Fruit fly (Drosophila melanogaster) whole organism, embryonic: ENCODE results near the gene CG10863.
A peak's percentile ranks its signal among the peaks of the same experiment; 100 is the strongest.

Experiments
- Atf3 ChIP-seq: fragments of 200-800 bp; sonication (Bioruptor generic); optimal IDR thresholded peaks from 3 replicates; lab custom pipeline; 2016; ENCODE audit warnings: missing biosample characterization, missing genetic modification characterization
- BEAF-32 ChIP-seq: fragments of 200-800 bp; sonication (Bioruptor generic); optimal IDR thresholded peaks from 3 replicates; lab custom pipeline; 2017; ENCODE audit warnings: missing biosample characterization, missing genetic modification characterization, mild to moderate bottlenecking, moderate library complexity, missing genetic modification reagents
- Bdp1 ChIP-seq: fragments of 200-800 bp; sonication (Bioruptor generic); optimal IDR thresholded peaks from 3 replicates; lab custom pipeline; 2016; ENCODE audit warnings: missing biosample characterization, missing genetic modification characterization
- BtbVII ChIP-seq: fragments of 200-800 bp; sonication (Bioruptor generic); optimal IDR thresholded peaks from 3 replicates; lab custom pipeline; 2017; ENCODE audit warnings: missing biosample characterization, mild to moderate bottlenecking, missing genetic modification characterization
- Bteb2 ChIP-seq: fragments of 200-800 bp; sonication (Bioruptor generic); optimal IDR thresholded peaks from 2 replicates; lab custom pipeline; 2016; ENCODE audit warnings: missing biosample characterization, missing genetic modification characterization
- CG11247 ChIP-seq: fragments of 200-800 bp; sonication (Bioruptor generic); IDR thresholded peaks from 2 replicates; pipeline ENCODE4 v1.3.6; 2022; ENCODE audit warnings: missing biosample characterization, missing genetic modification characterization
- CG12659 ChIP-seq: fragments of 200-800 bp; sonication (Bioruptor generic); optimal IDR thresholded peaks from 3 replicates; lab custom pipeline; 2017; ENCODE audit warnings: mild to moderate bottlenecking, missing biosample characterization, missing genetic modification reagents, missing genetic modification characterization
- CG14710 ChIP-seq: fragments of 200-800 bp; sonication (Bioruptor generic); optimal IDR thresholded peaks from 3 replicates; lab custom pipeline; 2019; ENCODE audit warnings: missing biosample characterization, mild to moderate bottlenecking, missing genetic modification characterization, moderate library complexity
- CG16815 ChIP-seq: fragments of 200-800 bp; sonication (Bioruptor generic); optimal IDR thresholded peaks from 3 replicates; lab custom pipeline; 2017; ENCODE audit warnings: missing biosample characterization, mild to moderate bottlenecking, missing genetic modification characterization
- CG17829 ChIP-seq: fragments of 200-800 bp; optimal IDR thresholded peaks from 2 replicates; lab custom pipeline; 2019; ENCODE audit warnings: missing biosample characterization, mild to moderate bottlenecking, missing genetic modification characterization, moderate library complexity
- CG18764 ChIP-seq: fragments of 200-800 bp; sonication (Bioruptor generic); optimal IDR thresholded peaks from 3 replicates; lab custom pipeline; 2016; ENCODE audit warnings: missing biosample characterization, missing genetic modification characterization
- CG30431 ChIP-seq: fragments of 200-800 bp; sonication (Bioruptor generic); optimal IDR thresholded peaks from 2 replicates; lab custom pipeline; 2017; ENCODE audit warnings: missing biosample characterization, missing genetic modification characterization
- CG4404 ChIP-seq: fragments of 200-800 bp; sonication (Bioruptor generic); IDR thresholded peaks from 2 replicates; pipeline ENCODE4 v1.3.6; 2022; ENCODE audit warnings: missing biosample characterization, missing genetic modification characterization
- CG7745 ChIP-seq: fragments of 200-800 bp; sonication (Bioruptor generic); optimal IDR thresholded peaks from 2 replicates; lab custom pipeline; 2018; ENCODE audit warnings: missing biosample characterization, mild to moderate bottlenecking, missing genetic modification characterization, moderate library complexity
- CG7963 ChIP-seq: fragments of 200-800 bp; sonication (Bioruptor generic); IDR thresholded peaks from 3 replicates; pipeline ENCODE4 v1.3.6; 2022; ENCODE audit warnings: missing biosample characterization, missing genetic modification characterization; ENCODE audit not compliant: partially characterized antibody
- CG8089 ChIP-seq: fragments of 200-800 bp; sonication (Bioruptor generic); optimal IDR thresholded peaks from 3 replicates; lab custom pipeline; 2016; ENCODE audit warnings: missing biosample characterization, missing genetic modification characterization
- CG9727 ChIP-seq: fragments of 200-800 bp; sonication (Bioruptor generic); optimal IDR thresholded peaks from 3 replicates; lab custom pipeline; 2017; ENCODE audit warnings: missing biosample characterization, mild to moderate bottlenecking, missing genetic modification characterization
- CG9797 ChIP-seq: fragments of 200-800 bp; sonication (Bioruptor generic); optimal IDR thresholded peaks from 3 replicates; lab custom pipeline; 2018; ENCODE audit warnings: missing biosample characterization, mild to moderate bottlenecking, missing genetic modification characterization
- CrebB ChIP-seq: fragments of 200-800 bp; sonication (Bioruptor generic); optimal IDR thresholded peaks from 3 replicates; lab custom pipeline; 2018; ENCODE audit warnings: missing biosample characterization, mild to moderate bottlenecking, missing genetic modification characterization
- Deaf1 ChIP-seq: fragments of 200-800 bp; optimal IDR thresholded peaks from 3 replicates; lab custom pipeline; 2019; ENCODE audit warnings: missing biosample characterization, mild to moderate bottlenecking, missing genetic modification characterization, moderate library complexity
- Dek ChIP-seq: fragments of 200-800 bp; sonication (Bioruptor generic); optimal IDR thresholded peaks from 3 replicates; lab custom pipeline; 2019; ENCODE audit warnings: missing biosample characterization, mild to moderate bottlenecking, missing genetic modification characterization, moderate library complexity
- Ets65A ChIP-seq: fragments of 200-800 bp; sonication (Bioruptor generic); peaks from one replicate; lab custom pipeline; 2016; ENCODE audit warnings: missing biosample characterization, missing genetic modification characterization
- HHEX ChIP-seq: fragments of 200-800 bp; sonication (Bioruptor generic); optimal IDR thresholded peaks from 3 replicates; lab custom pipeline; 2017; ENCODE audit warnings: missing biosample characterization, mild to moderate bottlenecking, missing genetic modification characterization, missing genetic modification reagents
- HLH54F ChIP-seq: fragments of 200-800 bp; sonication (Bioruptor generic); optimal IDR thresholded peaks from 3 replicates; lab custom pipeline; 2016; ENCODE audit warnings: missing biosample characterization, missing genetic modification characterization
- Hr39 ChIP-seq: fragments of >200 bp; optimal IDR thresholded peaks from 2 replicates; lab custom pipeline; 2017
- NFAT ChIP-seq: fragments of 200-800 bp; sonication (Bioruptor generic); IDR thresholded peaks from 2 replicates; pipeline ENCODE4 v1.3.6; 2022; ENCODE audit warnings: missing biosample characterization, missing genetic modification characterization
- Oli ChIP-seq: fragments of 200-800 bp; sonication (Bioruptor generic); optimal IDR thresholded peaks from 2 replicates; lab custom pipeline; 2018; ENCODE audit warnings: missing biosample characterization, mild to moderate bottlenecking, missing genetic modification characterization, moderate library complexity
- abd-A ChIP-seq: fragments of 200-800 bp; sonication (Bioruptor generic); optimal IDR thresholded peaks from 3 replicates; lab custom pipeline; 2019; ENCODE audit warnings: missing biosample characterization, mild to moderate bottlenecking, missing genetic modification characterization, moderate library complexity
- al ChIP-seq: fragments of 200-800 bp; sonication (Bioruptor generic); IDR thresholded peaks from 2 replicates; pipeline ENCODE4 v1.3.6; 2022; ENCODE audit warnings: missing biosample characterization, missing genetic modification characterization
- ase ChIP-seq: fragments of 200-800 bp; sonication (Bioruptor generic); IDR thresholded peaks from 3 replicates; pipeline ENCODE4 v1.3.6; 2022; ENCODE audit warnings: missing biosample characterization, missing genetic modification characterization
- bab2 ChIP-seq: fragments of 200-800 bp; sonication (Bioruptor generic); optimal IDR thresholded peaks from 2 replicates; lab custom pipeline; 2016; ENCODE audit warnings: missing biosample characterization, missing genetic modification characterization
- cato ChIP-seq: fragments of 200-800 bp; sonication (Bioruptor generic); optimal IDR thresholded peaks from 2 replicates; lab custom pipeline; 2016; ENCODE audit warnings: missing biosample characterization, missing genetic modification characterization, borderline replicate concordance
- cg ChIP-seq: fragments of 200-800 bp; sonication (Bioruptor generic); optimal IDR thresholded peaks from 3 replicates; lab custom pipeline; 2019; ENCODE audit warnings: missing biosample characterization, mild to moderate bottlenecking, missing genetic modification characterization, moderate library complexity
- chinmo ChIP-seq: fragments of 200-800 bp; sonication (Bioruptor generic); IDR thresholded peaks from 4 replicates; pipeline ENCODE4 v1.3.6; 2022; ENCODE audit warnings: missing biosample characterization, missing genetic modification characterization; ENCODE audit not compliant: partially characterized antibody
- crp ChIP-seq, 2 experiments: fragments of 200-800 bp; sonication (Bioruptor generic); optimal IDR thresholded peaks; 2 replicates in 1 of 2; 3 replicates in 1 of 2; lab custom pipeline; 2017; ENCODE audit warnings: missing biosample characterization in 2 of 2, missing genetic modification characterization in 2 of 2, mild to moderate bottlenecking in 1 of 2, moderate library complexity in 1 of 2
- dpn ChIP-seq, 2 experiments: fragments of 200-800 bp; sonication (Bioruptor generic); optimal IDR thresholded peaks; 3 replicates each; lab custom pipeline; 2016; ENCODE audit warnings: missing biosample characterization in 2 of 2, missing genetic modification characterization in 2 of 2
- gsb ChIP-seq: fragments of 200-800 bp; sonication (Bioruptor generic); IDR thresholded peaks from 2 replicates; pipeline ENCODE4 v1.3.6; 2022; ENCODE audit warnings: missing biosample characterization, missing genetic modification characterization
- hkb ChIP-seq, 2 experiments: fragments of 200-800 bp in 1 of 2; fragments of >200 bp in 1 of 2; sonication (Bioruptor generic) in 1 of 2; IDR thresholded peaks in 1 of 2; optimal IDR thresholded peaks in 1 of 2; 2 replicates each; pipeline versions ENCODE4 v1.3.6 to Lab custom; 2017 to 2022; ENCODE audit warnings: missing biosample characterization in 1 of 2, missing genetic modification characterization in 1 of 2
- inv ChIP-seq: fragments of 200-800 bp; sonication (Bioruptor generic); IDR thresholded peaks from 2 replicates; pipeline ENCODE4 v1.3.6; 2022; ENCODE audit warnings: missing biosample characterization, missing genetic modification characterization; ENCODE audit not compliant: partially characterized antibody
- kah ChIP-seq: fragments of 200-800 bp; sonication (Bioruptor generic); optimal IDR thresholded peaks from 2 replicates; lab custom pipeline; 2018; ENCODE audit warnings: missing biosample characterization, mild to moderate bottlenecking, missing genetic modification characterization
- nerfin-1 ChIP-seq: fragments of 200-800 bp; sonication (Bioruptor generic); optimal IDR thresholded peaks from 3 replicates; lab custom pipeline; 2019; ENCODE audit warnings: missing biosample characterization, mild to moderate bottlenecking, missing genetic modification characterization, moderate library complexity
- odd ChIP-seq: fragments of 200-800 bp; sonication (Bioruptor generic); optimal IDR thresholded peaks from 2 replicates; lab custom pipeline; 2017; ENCODE audit warnings: missing biosample characterization, mild to moderate bottlenecking, missing genetic modification characterization
- pan ChIP-seq, 4 experiments: fragments of >200 bp in 3 of 4; fragments of 200-800 bp in 1 of 4; sonication (Bioruptor generic) in 1 of 4; optimal IDR thresholded peaks in 3 of 4; IDR thresholded peaks in 1 of 4; 2 replicates each; pipeline versions ENCODE4 v1.3.6 to Lab custom; 2017 to 2022; ENCODE audit warnings: missing biosample characterization in 2 of 4, missing genetic modification characterization in 2 of 4, mixed read lengths in 1 of 4
- pnt ChIP-seq: fragments of 200-800 bp; sonication (Bioruptor generic); optimal IDR thresholded peaks from 3 replicates; lab custom pipeline; 2016; ENCODE audit warnings: missing biosample characterization, missing genetic modification characterization
- psq ChIP-seq: fragments of 200-800 bp; sonication (Bioruptor generic); optimal IDR thresholded peaks from 2 replicates; lab custom pipeline; 2017; ENCODE audit warnings: missing biosample characterization, missing genetic modification characterization
- scrt ChIP-seq: fragments of 200-800 bp; sonication (Bioruptor generic); optimal IDR thresholded peaks from 2 replicates; lab custom pipeline; 2018; ENCODE audit warnings: missing biosample characterization, mild to moderate bottlenecking, missing genetic modification characterization, moderate library complexity
- seq ChIP-seq: fragments of 200-800 bp; sonication (Bioruptor generic); IDR thresholded peaks from 2 replicates; pipeline ENCODE4 v1.3.6; 2022; ENCODE audit warnings: missing biosample characterization, missing genetic modification characterization
- sqz ChIP-seq: fragments of 200-800 bp; sonication (Bioruptor generic); optimal IDR thresholded peaks from 3 replicates; lab custom pipeline; 2018; ENCODE audit warnings: missing biosample characterization, mild to moderate bottlenecking, missing genetic modification characterization
- tna ChIP-seq: fragments of 200-800 bp; sonication (Bioruptor generic); IDR thresholded peaks from 2 replicates; pipeline ENCODE4 v1.3.6; 2022; ENCODE audit warnings: missing biosample characterization, missing genetic modification characterization; ENCODE audit not compliant: partially characterized antibody
- yki ChIP-seq: fragments of >200 bp; optimal IDR thresholded peaks from 3 replicates; lab custom pipeline; 2018

Gene CG10863

dm6 chr3L:3965102-3965501 is 22.8 kb upstream of the CG10863 start (continued):
- TF ChIP-seq pan (optimal IDR thresholded peaks at IDR 0.05; lab: Kevin White, UChicago) (no peak), pan (GFP tag; optimal IDR thresholded peaks at IDR 0.05 in 1 of 2, IDR thresholded peaks at IDR 0.05 in 1 of 2) (no peak), CG18764 (no peak), CG30431 (GFP tag; lab: Kevin White, UChicago) (no peak), sqz (peak; percentile 72), CG8089 (no peak), nerfin-1 (tag; lab: Kevin White, UChicago) (peak; percentile 6), hkb (optimal IDR thresholded peaks at IDR 0.05; lab: Kevin White, UChicago) (no peak), hkb (GFP tag; IDR thresholded peaks at IDR 0.05; lab: Robert Waterston, UW) (no peak), abd-A (tag; lab: Kevin White, UChicago) (peak; percentile 58), chinmo (GFP tag; lab: Robert Waterston, UW) (0 out of 4 replicates have a peak, but pooled peaks have one; percentile 31), kah (GFP tag; lab: Kevin White, UChicago) (peak; percentile 18), BEAF-32 (GFP tag; lab: Kevin White, UChicago) (no peak), BtbVII (GFP tag; lab: Kevin White, UChicago) (no peak), Atf3 (GFP tag; lab: Kevin White, UChicago) (no peak), CG11247 (no peak), CG9797 (GFP tag; lab: Kevin White, UChicago) (no peak), Bteb2 (no peak), dpn (GFP tag; optimal IDR thresholded peaks at IDR 0.05; lab: Kevin White, UChicago) (no peak), tna (no peak), Hr39 (lab: Kevin White, UChicago) (no peak), CG7745 (no peak), scrt (GFP tag; lab: Kevin White, UChicago) (peak; percentile 100)

- TF ChIP-seq HLH54F (GFP tag; lab: Kevin White, UChicago) = no peak
- no peak for TF ChIP-seq Bdp1 (GFP tag; lab: Kevin White, UChicago)
- TF ChIP-seq cg (GFP tag; lab: Kevin White, UChicago) = peak; percentile 44
- TF ChIP-seq CG9727 (GFP tag; lab: Kevin White, UChicago) = no peak
- no peak for TF ChIP-seq al (GFP tag; lab: Robert Waterston, UW)
- no peak for TF ChIP-seq crp (GFP tag; optimal IDR thresholded peaks at IDR 0.05; lab: Kevin White, UChicago)
- TF ChIP-seq CG4404 (GFP tag; lab: Robert Waterston, UW) = no peak
- TF ChIP-seq NFAT = 0 out of 2 replicates have a peak, but pooled peaks have one; percentile 6
- 0 out of 2 replicates have a peak, but pooled peaks have one; percentile 23 for TF ChIP-seq seq
- TF ChIP-seq HHEX (GFP tag; lab: Kevin White, UChicago) = no peak
- no peak for TF ChIP-seq odd (GFP tag; lab: Kevin White, UChicago)
- TF ChIP-seq cato (GFP tag; lab: Kevin White, UChicago) = no peak
- TF ChIP-seq CG12659 (GFP tag; lab: Kevin White, UChicago) = no peak
- no peak for TF ChIP-seq Oli
- no peak for TF ChIP-seq bab2 (GFP tag; lab: Kevin White, UChicago)
- TF ChIP-seq CG14710 (tag; lab: Kevin White, UChicago) = no peak
- no peak for TF ChIP-seq psq (GFP tag; lab: Kevin White, UChicago)
- no peak for TF ChIP-seq CG17829 (tag; lab: Kevin White, UChicago)
- TF ChIP-seq gsb (GFP tag; lab: Robert Waterston, UW) = no peak
- no peak for TF ChIP-seq pnt (GFP tag; lab: Kevin White, UChicago)
- TF ChIP-seq CG16815 (GFP tag; lab: Kevin White, UChicago) = no peak
- TF ChIP-seq CG7963 = no peak
- TF ChIP-seq Ets65A (GFP tag; lab: Kevin White, UChicago) = peak; percentile 52
- no peak for TF ChIP-seq Deaf1 (tag; lab: Kevin White, UChicago)
- TF ChIP-seq inv = no peak
- TF ChIP-seq CrebB (tag; lab: Kevin White, UChicago) = no peak
- no peak for TF ChIP-seq yki (lab: Kevin White, UChicago)
- no peak for TF ChIP-seq Dek (tag; lab: Kevin White, UChicago)
- TF ChIP-seq ase (GFP tag; lab: Robert Waterston, UW) = no peak
Observed at dm6 chr3L:3964671-3965070, 22.4 kb upstream of the CG10863 start, which contains the start of gene CG12605. Gene CG12605 (minus strand): TSS chr3L:3964771.
